Worm (Caenorhabditis elegans) whole organism, L3 larva: ENCODE results near the gene C48B4.9.
A peak's percentile ranks its signal among the peaks of the same experiment; 100 is the strongest.

ENCODE experiments used
- daf-12 ChIP-seq: fragments of 150-350 bp; optimal IDR thresholded peaks from 2 replicates; lab custom pipeline; 2014; ENCODE audit warnings: missing biosample characterization, missing genetic modification reagents, missing genetic modification characterization
- elt-2 ChIP-seq: sonication (generic microtip); optimal IDR thresholded peaks from 2 replicates; lab custom pipeline; 2016; ENCODE audit warnings: missing genetic modification reagents, mild to moderate bottlenecking, missing genetic modification characterization, missing compliant biosample characterization
- elt-3 ChIP-seq, 3 experiments: fragments of 150-350 bp in 1 of 3; sonication (generic microtip) in 2 of 3; optimal IDR thresholded peaks; 2 replicates in 2 of 3; 4 replicates in 1 of 3; lab custom pipeline; 2014 to 2017; ENCODE audit warnings: missing biosample characterization in 3 of 3, missing genetic modification characterization in 3 of 3
- lin-39 ChIP-seq: fragments of 150-350 bp; optimal IDR thresholded peaks from 2 replicates; lab custom pipeline; 2018; ENCODE audit warnings: missing biosample characterization, missing genetic modification reagents, missing genetic modification characterization
- mdl-1 ChIP-seq: fragments of 150-350 bp; optimal IDR thresholded peaks from 2 replicates; lab custom pipeline; 2014; ENCODE audit warnings: missing biosample characterization, missing genetic modification characterization
- skn-1 ChIP-seq: fragments of 150-350 bp; optimal IDR thresholded peaks from 2 replicates; lab custom pipeline; 2014; ENCODE audit warnings: missing biosample characterization, missing genetic modification characterization
- snpc-4 ChIP-seq: fragments of 150-350 bp; optimal IDR thresholded peaks from 2 replicates; lab custom pipeline; 2014; ENCODE audit warnings: missing biosample characterization, missing genetic modification characterization
- unc-39 ChIP-seq: sonication (generic microtip); optimal IDR thresholded peaks from 4 replicates; lab custom pipeline; 2017; ENCODE audit warnings: missing biosample characterization, missing genetic modification characterization
- unc-62 ChIP-seq: fragments of 150-350 bp; sonication (generic microtip); optimal IDR thresholded peaks from 4 replicates; lab custom pipeline; 2014; ENCODE audit warnings: missing biosample characterization, missing genetic modification reagents, missing genetic modification characterization
- ztf-11 ChIP-seq: fragments of 150-350 bp; optimal IDR thresholded peaks from 2 replicates; lab custom pipeline; 2014; ENCODE audit warnings: missing biosample characterization, missing genetic modification characterization

- TF ChIP-seq snpc-4 (peak; percentile 8), unc-39 (tag; lab: Kevin White, UChicago) (no peak), unc-62 (GFP tag; lab: Kevin White, UChicago) (no peak), ztf-11 (tag; lab: Kevin White, UChicago) (no peak), daf-12 (tag; lab: Kevin White, UChicago) (no peak), skn-1 (no peak), elt-3 (tag; optimal IDR thresholded peaks at IDR 0.05; lab: Kevin White, UChicago) (no peak), mdl-1 (tag; lab: Kevin White, UChicago) (no peak), elt-2 (tag; lab: Kevin White, UChicago) (peak; percentile 9), lin-39 (no peak)
These were observed 20.3 kb downstream of the C48B4.9 start, which contains the start of gene eif-2Balpha for ce11 chrIII:9542816-9543215.
